Worm (Caenorhabditis elegans) whole organism, L4 larva: ENCODE results near the gene Y48E1B.8.

Experiments
- ZK546.5 ChIP-seq, 2 experiments: sonication (generic microtip); optimal IDR thresholded peaks; 2 replicates each; lab custom pipeline; 2017; ENCODE audit warnings: missing biosample characterization in 2 of 2, missing genetic modification characterization in 2 of 2
- aly-2 ChIP-seq: sonication (generic microtip); optimal IDR thresholded peaks from 2 replicates; lab custom pipeline; 2018; ENCODE audit warnings: missing biosample characterization, missing genetic modification characterization
- ama-1 ChIP-seq: fragments of 150-350 bp; optimal IDR thresholded peaks from 2 replicates; lab custom pipeline; 2014; ENCODE audit warnings: inconsistent platforms, mixed read lengths
- daf-16 ChIP-seq, 3 experiments: sonication (generic microtip); optimal IDR thresholded peaks; 2 replicates each; lab custom pipeline; 2016 to 2017; ENCODE audit warnings: missing genetic modification characterization in 3 of 3, missing genetic modification reagents in 3 of 3, mild to moderate bottlenecking in 2 of 3, missing compliant biosample characterization in 2 of 3, missing biosample characterization in 1 of 3, moderate library complexity in 1 of 3
- lin-13 ChIP-seq: fragments of 150-350 bp; optimal IDR thresholded peaks from 2 replicates; lab custom pipeline; 2014; ENCODE audit warnings: missing biosample characterization, missing genetic modification reagents, missing genetic modification characterization
- lin-15B ChIP-seq: fragments of 150-350 bp; sonication (generic microtip); optimal IDR thresholded peaks from 3 replicates; lab custom pipeline; 2014; ENCODE audit warnings: missing biosample characterization, missing genetic modification characterization
- nhr-237 ChIP-seq: sonication (generic microtip); optimal IDR thresholded peaks from 2 replicates; lab custom pipeline; 2017; ENCODE audit warnings: missing biosample characterization, missing genetic modification characterization
- nhr-77 ChIP-seq: fragments of 150-350 bp; optimal IDR thresholded peaks from 2 replicates; lab custom pipeline; 2014; ENCODE audit warnings: missing biosample characterization, missing genetic modification characterization
- saeg-2 ChIP-seq: fragments of 200-800 bp; sonication (Bioruptor generic); IDR thresholded peaks from 2 replicates; pipeline ENCODE4 v1.3.6; 2022; ENCODE audit warnings: missing genetic modification reagents, missing genetic modification characterization, missing compliant biosample characterization
- snpc-4 ChIP-seq: fragments of 150-350 bp; optimal IDR thresholded peaks from 2 replicates; lab custom pipeline; 2014; ENCODE audit warnings: missing biosample characterization, missing genetic modification characterization
- unc-130 ChIP-seq: sonication (generic microtip); optimal IDR thresholded peaks from 2 replicates; lab custom pipeline; 2016; ENCODE audit warnings: missing genetic modification reagents, missing genetic modification characterization, missing compliant biosample characterization
- unc-39 ChIP-seq: sonication (generic microtip); optimal IDR thresholded peaks from 2 replicates; lab custom pipeline; 2017; ENCODE audit warnings: missing biosample characterization, missing genetic modification characterization
- vab-7 ChIP-seq: fragments of 200-800 bp; sonication (Bioruptor generic); IDR thresholded peaks from 2 replicates; pipeline ENCODE4 v1.3.6; 2022; ENCODE audit warnings: missing genetic modification reagents, missing genetic modification characterization, missing compliant biosample characterization
- ztf-7 ChIP-seq: fragments of 150-350 bp; optimal IDR thresholded peaks from 2 replicates; lab custom pipeline; 2014; ENCODE audit warnings: missing biosample characterization, missing genetic modification characterization

DNA sequence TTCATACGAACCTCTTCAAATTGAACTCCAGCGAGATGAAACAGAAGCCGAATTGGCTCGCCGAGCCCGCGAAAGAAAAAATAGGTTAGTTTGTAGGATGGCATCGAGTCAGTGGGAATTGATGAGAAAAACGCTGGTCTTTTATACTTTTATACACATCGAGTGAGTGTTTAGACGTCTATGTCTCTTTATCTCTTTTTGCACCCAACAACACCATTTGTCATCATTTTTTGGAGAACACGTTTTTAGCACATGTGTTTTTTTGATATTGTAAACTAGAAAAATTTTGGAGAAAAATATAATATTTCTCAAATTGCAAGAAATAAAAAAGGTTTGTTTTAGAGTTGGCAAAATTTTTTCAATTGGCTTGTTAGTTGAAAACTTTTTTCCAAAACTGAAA, 38.8 kb downstream of the Y48E1B.8 start, which contains the start of gene gst-16:
- no peak for TF ChIP-seq ztf-7
- TF ChIP-seq unc-39: no peak
- no peak for TF ChIP-seq lin-13
- TF ChIP-seq lin-15B: no peak
- no peak for TF ChIP-seq snpc-4 (tag; lab: Kevin White, UChicago)
- TF ChIP-seq saeg-2 (GFP tag; lab: Robert Waterston, UW): no peak
- no peak for TF ChIP-seq unc-130 (GFP tag; lab: Kevin White, UChicago)
- no peak for TF ChIP-seq vab-7 (GFP tag; lab: Robert Waterston, UW)
- TF ChIP-seq aly-2 (tag; lab: Kevin White, UChicago): no peak
- no peak for TF ChIP-seq nhr-77 (tag; lab: Kevin White, UChicago)
- TF ChIP-seq nhr-237 (tag; lab: Kevin White, UChicago): no peak
- no peak for TF ChIP-seq ama-1 (lab: Kevin White, UChicago)
- no peak for TF ChIP-seq ZK546.5 (tag; optimal IDR thresholded peaks at IDR 0.05; lab: Kevin White, UChicago)
- no peak for TF ChIP-seq daf-16 (GFP tag; optimal IDR thresholded peaks at IDR 0.05; lab: Kevin White, UChicago)
- peak; percentile 26 for TF ChIP-seq daf-16 (tag; optimal IDR thresholded peaks at IDR 0.05; lab: Kevin White, UChicago)
